Worm (Caenorhabditis elegans): Measurements from ENCODE around the gene grp-1.

ce11 chrIII:8121923-8122322 is 36.4 kb downstream of the grp-1 start:
- no peak for TF ChIP-seq tab-1 (GFP tag; IDR thresholded peaks at IDR 0.05)
- no peak for TF ChIP-seq flt-1 (GFP tag; IDR thresholded peaks at IDR 0.05)
- TF ChIP-seq cog-1 (tag; optimal IDR thresholded peaks at IDR 0.05): no peak
- no peak for TF ChIP-seq klf-2 (GFP tag; conservative IDR thresholded peaks at IDR 0.05)
- TF ChIP-seq ztf-23 (GFP tag; IDR thresholded peaks at IDR 0.05): no peak
- TF ChIP-seq ref-1 (GFP tag; conservative IDR thresholded peaks at IDR 0.05): no peak
- no peak for TF ChIP-seq med-1 (GFP tag; optimal IDR thresholded peaks at IDR 0.05; ENCODE audit: insufficient read depth)
- TF ChIP-seq T22C8.4 (GFP tag; IDR thresholded peaks at IDR 0.05): no peak

All from whole organism, midembryonic.